Fruit fly (Drosophila melanogaster) whole organism, wandering third instar larva: ENCODE measurements around the gene CG42571.
A peak's percentile ranks its signal among the peaks of the same experiment; 100 is the strongest.

Experiments
- Dfd ChIP-seq: fragments of >200 bp; optimal IDR thresholded peaks from 2 replicates; lab custom pipeline; 2017; ENCODE audit warnings: missing biosample characterization, missing genetic modification characterization
- GATAd ChIP-seq: sonication (Bioruptor generic); optimal IDR thresholded peaks from 2 replicates; lab custom pipeline; 2016; ENCODE audit warnings: missing biosample characterization, missing genetic modification characterization
- HLH106 ChIP-seq: fragments of 200-800 bp; optimal IDR thresholded peaks from 3 replicates; lab custom pipeline; 2019; ENCODE audit warnings: missing biosample characterization, mild to moderate bottlenecking, missing genetic modification characterization, moderate library complexity
- OdsH ChIP-seq: fragments of 200-800 bp; sonication (Bioruptor generic); optimal IDR thresholded peaks from 2 replicates; lab custom pipeline; 2016; ENCODE audit warnings: missing biosample characterization, mild to moderate bottlenecking, missing genetic modification characterization
- Rel ChIP-seq, 2 experiments: fragments of 200-800 bp; sonication (Bioruptor generic) in 1 of 2; optimal IDR thresholded peaks; 2 replicates in 1 of 2; 3 replicates in 1 of 2; lab custom pipeline; 2016 to 2019; ENCODE audit warnings: mild to moderate bottlenecking in 2 of 2, missing biosample characterization in 2 of 2, missing genetic modification characterization in 2 of 2, moderate library complexity in 1 of 2
- brk ChIP-seq: fragments of 200-800 bp; sonication (Bioruptor generic); optimal IDR thresholded peaks from 2 replicates; lab custom pipeline; 2016; ENCODE audit warnings: missing biosample characterization, mild to moderate bottlenecking, missing genetic modification characterization
- foxo ChIP-seq, 2 experiments: fragments of 200-800 bp; sonication (Bioruptor generic); optimal IDR thresholded peaks; 2 replicates in 1 of 2; 3 replicates in 1 of 2; lab custom pipeline; 2016 to 2017; ENCODE audit warnings: missing biosample characterization in 2 of 2, missing genetic modification characterization in 2 of 2
- fru ChIP-seq: fragments of 200-800 bp; sonication (Bioruptor generic); optimal IDR thresholded peaks from 3 replicates; lab custom pipeline; 2016; ENCODE audit warnings: missing biosample characterization, mild to moderate bottlenecking, missing genetic modification characterization
- rgr ChIP-seq: fragments of 200-800 bp; sonication (Bioruptor generic); optimal IDR thresholded peaks from 3 replicates; lab custom pipeline; 2016; ENCODE audit warnings: missing biosample characterization, mild to moderate bottlenecking, missing genetic modification characterization
- sage ChIP-seq: fragments of 200-800 bp; sonication (Bioruptor generic); optimal IDR thresholded peaks from 2 replicates; lab custom pipeline; 2016; ENCODE audit warnings: missing biosample characterization, mild to moderate bottlenecking, missing genetic modification characterization
- usp ChIP-seq: fragments of >200 bp; optimal IDR thresholded peaks from 2 replicates; lab custom pipeline; 2017; ENCODE audit warnings: missing biosample characterization, missing genetic modification characterization

DNA sequence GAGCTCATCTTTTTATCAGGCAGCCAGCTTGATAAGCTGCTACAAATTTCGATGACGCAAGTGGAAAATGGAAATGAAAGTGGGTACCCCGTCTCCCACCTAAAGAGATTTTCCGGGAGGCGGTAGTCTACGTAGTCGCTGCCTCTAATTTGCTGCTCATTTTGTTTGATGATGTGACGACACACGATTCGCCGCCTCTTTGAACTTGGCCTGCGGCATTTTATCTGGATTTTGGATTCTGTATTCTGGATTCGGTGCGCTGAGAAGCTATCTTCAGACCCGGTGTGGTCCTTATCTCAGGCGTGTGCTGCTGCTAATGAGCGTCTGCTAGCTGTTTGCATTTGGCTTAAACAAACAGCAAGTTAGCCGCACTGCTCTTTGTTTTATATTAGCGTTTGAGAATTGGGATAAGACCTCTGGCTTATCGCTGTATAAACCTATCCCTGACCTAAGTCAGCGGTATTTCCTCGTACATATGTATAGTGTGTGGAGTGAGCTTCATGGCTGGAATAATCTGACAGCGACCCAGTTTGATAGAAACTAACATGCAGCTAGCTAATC, 2.2 kb upstream of the CG42571 start:
- TF ChIP-seq sage (GFP tag; lab: Kevin White, UChicago) (no peak), GATAd (GFP tag; lab: Kevin White, UChicago) (peak; percentile 20), OdsH (GFP tag; lab: Kevin White, UChicago) (peak; percentile 30), usp (GFP tag; lab: Kevin White, UChicago) (no peak), Dfd (GFP tag; lab: Kevin White, UChicago) (no peak), rgr (GFP tag; lab: Kevin White, UChicago) (peak; percentile 53), foxo (GFP tag; optimal IDR thresholded peaks at IDR 0.05; lab: Kevin White, UChicago) (peak in 1 of 2 experiments; percentile 0), HLH106 (tag; lab: Kevin White, UChicago) (no peak), Rel (GFP tag; optimal IDR thresholded peaks at IDR 0.05; lab: Kevin White, UChicago) (no peak), Rel (tag; optimal IDR thresholded peaks at IDR 0.05; lab: Kevin White, UChicago) (no peak), fru (GFP tag; lab: Kevin White, UChicago) (no peak), brk (GFP tag; lab: Kevin White, UChicago) (no peak)
